Worm (Caenorhabditis elegans) whole organism, L4/young adult: ENCODE data around the gene cest-5.1.

Source experiments
- W03F9.2 ChIP-seq: fragments of 150-350 bp; optimal IDR thresholded peaks from 2 replicates; lab custom pipeline; 2014; ENCODE audit warnings: missing biosample characterization, missing genetic modification characterization
- dao-5 ChIP-seq: sonication (generic microtip); optimal IDR thresholded peaks from 2 replicates; lab custom pipeline; 2016; ENCODE audit warnings: missing genotype, missing genetic modification characterization, moderate library complexity, missing compliant biosample characterization
- him-1 ChIP-seq: sonication (generic microtip); optimal IDR thresholded peaks from 2 replicates; lab custom pipeline; 2016; ENCODE audit warnings: missing genotype, missing genetic modification reagents, missing genetic modification characterization, missing compliant biosample characterization

The cest-5.1 gene

ce11 chrIV:6631704-6632272, at the start of gene cest-5.1, which contains the start of gene C01B10.9:
cest-5.1 (minus strand) TSS chrIV:6631754.
C01B10.9 (plus strand) TSS chrIV:6632222.
- TF ChIP-seq W03F9.2 (tag; lab: Kevin White, UChicago) (peak; percentile 73), him-1 (no peak)

ce11 chrIV:6667898-6668297, 36.3 kb upstream of the cest-5.1 start, which contains the start of gene Y73B6A.1:
Y73B6A.1 (minus strand) TSS chrIV:6667998.
- TF ChIP-seq him-1 (no peak), dao-5 (tag; lab: Kevin White, UChicago) (no peak), W03F9.2 (tag; lab: Kevin White, UChicago) (no peak)

ce11 chrIV:6664336-6664735, 32.8 kb upstream of the cest-5.1 start:
- TF ChIP-seq W03F9.2 (tag; lab: Kevin White, UChicago) (no peak), dao-5 (tag; lab: Kevin White, UChicago) (no peak), him-1 (no peak)

- TF ChIP-seq him-1 (no peak), dao-5 (tag; lab: Kevin White, UChicago) (no peak), W03F9.2 (tag; lab: Kevin White, UChicago) (no peak)
Observed at ce11 chrIV:6657519-6658031, 26.0 kb upstream of the cest-5.1 start, which contains the start of gene C01B10.11. C01B10.11 (plus strand) TSS chrIV:6657981.

ce11 chrIV:6655747-6656146, 24.2 kb upstream of the cest-5.1 start:
- TF ChIP-seq dao-5 (tag; lab: Kevin White, UChicago) (no peak), him-1 (no peak), W03F9.2 (tag; lab: Kevin White, UChicago) (no peak)

- TF ChIP-seq W03F9.2 (tag; lab: Kevin White, UChicago), result no peak
- no peak for TF ChIP-seq dao-5 (tag; lab: Kevin White, UChicago)
- TF ChIP-seq him-1, result no peak
Observed at ce11 chrIV:6653663-6654201, 22.2 kb upstream of the cest-5.1 start.

- TF ChIP-seq dao-5 (tag; lab: Kevin White, UChicago) (no peak), him-1 (no peak), W03F9.2 (tag; lab: Kevin White, UChicago) (no peak)
Observed at ce11 chrIV:6652479-6653022, 21.0 kb upstream of the cest-5.1 start.

- TF ChIP-seq dao-5 (tag; lab: Kevin White, UChicago) (no peak), him-1 (no peak), W03F9.2 (tag; lab: Kevin White, UChicago) (no peak)
Observed at ce11 chrIV:6648625-6649024, 17.1 kb upstream of the cest-5.1 start.

- TF ChIP-seq dao-5 (tag; lab: Kevin White, UChicago), result no peak
- TF ChIP-seq W03F9.2 (tag; lab: Kevin White, UChicago), result no peak
- TF ChIP-seq him-1, result no peak
Observed at ce11 chrIV:6646905-6647304, 15.4 kb upstream of the cest-5.1 start.

ce11 chrIV:6645867-6646655, 14.5 kb upstream of the cest-5.1 start, which contains the start of gene hil-7:
hil-7 (plus strand) TSS chrIV:6646312.
- no peak for TF ChIP-seq him-1
- no peak for TF ChIP-seq W03F9.2 (tag; lab: Kevin White, UChicago)
- TF ChIP-seq dao-5 (tag; lab: Kevin White, UChicago), result no peak

ce11 chrIV:6639880-6640279, 8.3 kb upstream of the cest-5.1 start, which contains the start of gene C01B10.6:
C01B10.6 (plus strand) TSS chrIV:6640180.
- TF ChIP-seq dao-5 (tag; lab: Kevin White, UChicago) (no peak), W03F9.2 (tag; lab: Kevin White, UChicago) (no peak), him-1 (no peak)

- no peak for TF ChIP-seq W03F9.2 (tag; lab: Kevin White, UChicago)
- no peak for TF ChIP-seq dao-5 (tag; lab: Kevin White, UChicago)
- TF ChIP-seq him-1, result no peak
Observed at ce11 chrIV:6638256-6638655, 6.7 kb upstream of the cest-5.1 start, which contains the start of gene C01B10.7. C01B10.7 (plus strand) TSS chrIV:6638556.

ce11 chrIV:6634789-6635188, 3.2 kb upstream of the cest-5.1 start, which contains the start of gene metl-13:
metl-13 (plus strand) TSS chrIV:6635089.
- no peak for TF ChIP-seq W03F9.2 (tag; lab: Kevin White, UChicago)
- TF ChIP-seq dao-5 (tag; lab: Kevin White, UChicago), result no peak
- no peak for TF ChIP-seq him-1
